Fruit fly (Drosophila melanogaster): ENCODE data around the gene CG13308.

Gene CG13308

dm6 chr3L:8841757-8842156, 33.4 kb downstream of the CG13308 start (continued):
- peak; percentile 54 for TF ChIP-seq Atf-2 (GFP tag; optimal IDR thresholded peaks at IDR 0.05)
- TF ChIP-seq oc (tag; optimal IDR thresholded peaks at IDR 0.05): peak; percentile 75
- peak; percentile 75 for TF ChIP-seq sisA (GFP tag; IDR thresholded peaks at IDR 0.05)
- no peak for TF ChIP-seq CG13287 (GFP tag; IDR thresholded peaks at IDR 0.05; ENCODE audit: partially characterized antibody)
- no peak for TF ChIP-seq cad (GFP tag; optimal IDR thresholded peaks at IDR 0.05)
- no peak for TF ChIP-seq sr (GFP tag; IDR thresholded peaks at IDR 0.05)
- no peak for TF ChIP-seq stwl (tag; optimal IDR thresholded peaks at IDR 0.05)
- no peak for TF ChIP-seq Nf-YC (tag; optimal IDR thresholded peaks at IDR 0.05)
- TF ChIP-seq YL-1 (GFP tag; optimal IDR thresholded peaks at IDR 0.05): no peak
- peak; percentile 59; the same call in 1 of the 3 replicates for TF ChIP-seq so (GFP tag; IDR thresholded peaks at IDR 0.05)
- TF ChIP-seq pnt (GFP tag; optimal IDR thresholded peaks at IDR 0.05): peak; percentile 50
- peak; percentile 77; the same call in 2 of the 3 replicates for TF ChIP-seq tgo (GFP tag; IDR thresholded peaks at IDR 0.05)
- no peak for TF ChIP-seq corto (GFP tag; optimal IDR thresholded peaks at IDR 0.05)
- peak; percentile 85 for TF ChIP-seq ci (GFP tag; IDR thresholded peaks at IDR 0.05)
- TF ChIP-seq Awh (GFP tag; IDR thresholded peaks at IDR 0.05): peak; percentile 78
- peak; percentile 72 for TF ChIP-seq Aef1 (GFP tag; IDR thresholded peaks at IDR 0.05)
- TF ChIP-seq CG5245 (GFP tag; optimal IDR thresholded peaks at IDR 0.05): peak; percentile 53
- TF ChIP-seq Hey (tag; optimal IDR thresholded peaks at IDR 0.05): no peak
- TF ChIP-seq CG18764 (GFP tag; optimal IDR thresholded peaks at IDR 0.05): peak; percentile 48
- peak; percentile 69 for TF ChIP-seq CG17829 (tag; optimal IDR thresholded peaks at IDR 0.05)
- peak in 1 of 2 experiments; percentile 85 for TF ChIP-seq bsh (GFP tag; optimal IDR thresholded peaks at IDR 0.05)
- no peak for TF ChIP-seq CG14860 (GFP tag; IDR thresholded peaks at IDR 0.05; ENCODE audit: partially characterized antibody)
- TF ChIP-seq CG17186 (GFP tag; optimal IDR thresholded peaks at IDR 0.05): no peak
- peak; percentile 78 for TF ChIP-seq fd96Cb (tag; optimal IDR thresholded peaks at IDR 0.05)
- TF ChIP-seq da (GFP tag; optimal IDR thresholded peaks at IDR 0.05): no peak
- peak; percentile 76 for TF ChIP-seq CG6689 (GFP tag; IDR thresholded peaks at IDR 0.05)
- no peak for TF ChIP-seq br (optimal IDR thresholded peaks at IDR 0.05)
- peak; percentile 84 for TF ChIP-seq CG15269 (tag; optimal IDR thresholded peaks at IDR 0.05)
- no peak for TF ChIP-seq Hr39 (optimal IDR thresholded peaks at IDR 0.05)
- peak; percentile 69 for TF ChIP-seq CG14441 (GFP tag; IDR thresholded peaks at IDR 0.05)
- peak; percentile 28 for TF ChIP-seq CG8281 (tag; optimal IDR thresholded peaks at IDR 0.05)
- TF ChIP-seq CG2889 (GFP tag; IDR thresholded peaks at IDR 0.05): peak; percentile 26; the same call in 1 of the 3 replicates
- no peak for TF ChIP-seq h (optimal IDR thresholded peaks at IDR 0.05)
- peak; percentile 26 for TF ChIP-seq CG9437 (GFP tag; optimal IDR thresholded peaks at IDR 0.05)
- no peak for TF ChIP-seq insv (GFP tag; optimal IDR thresholded peaks at IDR 0.05)
- TF ChIP-seq Oaz (GFP tag; IDR thresholded peaks at IDR 0.05): peak; percentile 52; the same call in 1 of the 2 replicates
- TF ChIP-seq CkIIα-i1 (GFP tag; IDR thresholded peaks at IDR 0.05): no peak
- TF ChIP-seq Med (GFP tag): peak; percentile 92
- peak; percentile 46 for TF ChIP-seq Dad (GFP tag; optimal IDR thresholded peaks at IDR 0.05)
- peak; percentile 49 for TF ChIP-seq gcm (GFP tag; optimal IDR thresholded peaks at IDR 0.05)
- TF ChIP-seq CG2712 (tag; optimal IDR thresholded peaks at IDR 0.05): peak; percentile 85
- peak; percentile 56 for TF ChIP-seq CG16863 (GFP tag; optimal IDR thresholded peaks at IDR 0.05)
- peak; percentile 60 for TF ChIP-seq kay (GFP tag; optimal IDR thresholded peaks at IDR 0.05)
- peak; percentile 71 for TF ChIP-seq CG12071 (GFP tag; optimal IDR thresholded peaks at IDR 0.05)
- TF ChIP-seq CG4360 (GFP tag; IDR thresholded peaks at IDR 0.05): no peak
- TF ChIP-seq Gsc (GFP tag; IDR thresholded peaks at IDR 0.05): 0 out of 2 replicates have a peak, but pooled peaks have one; percentile 39
- TF ChIP-seq CG17328 (GFP tag; IDR thresholded peaks at IDR 0.05): peak; percentile 80
- peak; percentile 65 for TF ChIP-seq zen (tag; optimal IDR thresholded peaks at IDR 0.05)
- TF ChIP-seq crp (GFP tag; optimal IDR thresholded peaks at IDR 0.05): no peak
- TF ChIP-seq dm (GFP tag; optimal IDR thresholded peaks at IDR 0.05): peak; percentile 25
- peak; percentile 25 for TF ChIP-seq emc (GFP tag; optimal IDR thresholded peaks at IDR 0.05)
- TF ChIP-seq CG10267 (tag; optimal IDR thresholded peaks at IDR 0.05): peak; percentile 68
